Fruit fly (Drosophila melanogaster) whole organism, wandering third instar larva: ENCODE results near the gene CG33784.
A peak's percentile ranks its signal among the peaks of the same experiment; 100 is the strongest.

Experiments
- Abd-B ChIP-seq: fragments of >200 bp; optimal IDR thresholded peaks from 2 replicates; lab custom pipeline; 2017; ENCODE audit warnings: missing biosample characterization, missing genetic modification characterization
- CG32264 ChIP-seq: fragments of 200-800 bp; sonication (Bioruptor generic); optimal IDR thresholded peaks from 2 replicates; lab custom pipeline; 2016; ENCODE audit warnings: missing biosample characterization, missing genetic modification characterization
- CrebA ChIP-seq: fragments of 200-800 bp; sonication (Bioruptor generic); optimal IDR thresholded peaks from 2 replicates; lab custom pipeline; 2016; ENCODE audit warnings: missing biosample characterization, mild to moderate bottlenecking, missing genetic modification characterization, borderline replicate concordance
- Dfd ChIP-seq: fragments of >200 bp; optimal IDR thresholded peaks from 2 replicates; lab custom pipeline; 2017; ENCODE audit warnings: missing biosample characterization, missing genetic modification characterization
- HLH106 ChIP-seq: fragments of 200-800 bp; optimal IDR thresholded peaks from 3 replicates; lab custom pipeline; 2019; ENCODE audit warnings: missing biosample characterization, mild to moderate bottlenecking, missing genetic modification characterization, moderate library complexity
- Hnf4 ChIP-seq: fragments of 200-800 bp; sonication (Bioruptor generic); optimal IDR thresholded peaks from 2 replicates; lab custom pipeline; 2016; ENCODE audit warnings: missing biosample characterization, mild to moderate bottlenecking, missing genetic modification characterization
- Hr78 ChIP-seq: fragments of >200 bp; optimal IDR thresholded peaks from 2 replicates; lab custom pipeline; 2017; ENCODE audit warnings: missing biosample characterization, missing genetic modification characterization
- Hr83 ChIP-seq: fragments of 200-300 bp; sonication (Bioruptor generic); optimal IDR thresholded peaks from 2 replicates; lab custom pipeline; 2016; ENCODE audit warnings: missing biosample characterization, mild to moderate bottlenecking, missing genetic modification characterization, moderate library complexity; ENCODE audit not compliant: poor library complexity, severe bottlenecking
- Jra ChIP-seq: sonication (Bioruptor generic); optimal IDR thresholded peaks from 2 replicates; lab custom pipeline; 2016; ENCODE audit warnings: missing biosample characterization, missing genetic modification characterization
- Mio ChIP-seq: sonication (Bioruptor generic); optimal IDR thresholded peaks from 2 replicates; lab custom pipeline; 2016; ENCODE audit warnings: missing biosample characterization, missing genetic modification characterization
- Myc ChIP-seq: fragments of >200 bp; optimal IDR thresholded peaks from 2 replicates; lab custom pipeline; 2017
- OdsH ChIP-seq: fragments of 200-800 bp; sonication (Bioruptor generic); optimal IDR thresholded peaks from 2 replicates; lab custom pipeline; 2016; ENCODE audit warnings: missing biosample characterization, mild to moderate bottlenecking, missing genetic modification characterization
- Sp1 ChIP-seq: fragments of 200-800 bp; sonication (Bioruptor generic); optimal IDR thresholded peaks from 3 replicates; lab custom pipeline; 2019; ENCODE audit warnings: missing biosample characterization, mild to moderate bottlenecking, missing genetic modification characterization, moderate library complexity
- Vsx2 ChIP-seq: fragments of 200-300, 225-300 bp; sonication (Bioruptor generic); optimal IDR thresholded peaks from 2 replicates; lab custom pipeline; 2018; ENCODE audit warnings: missing biosample characterization, missing genetic modification characterization; ENCODE audit not compliant: partially characterized antibody
- br ChIP-seq: fragments of 200-800 bp; sonication (Bioruptor generic); optimal IDR thresholded peaks from 2 replicates; lab custom pipeline; 2016; ENCODE audit warnings: missing biosample characterization, missing genetic modification characterization
- brk ChIP-seq: fragments of 200-800 bp; sonication (Bioruptor generic); optimal IDR thresholded peaks from 2 replicates; lab custom pipeline; 2016; ENCODE audit warnings: missing biosample characterization, mild to moderate bottlenecking, missing genetic modification characterization
- dl ChIP-seq, 2 experiments: fragments of 175-275, 200-275 bp in 1 of 2; fragments of 200-275 bp in 1 of 2; sonication (Bioruptor generic); optimal IDR thresholded peaks; lab custom pipeline; 2018; ENCODE audit warnings: mild to moderate bottlenecking in 2 of 2, missing biosample characterization in 2 of 2, missing genetic modification characterization in 2 of 2, moderate library complexity in 2 of 2; ENCODE audit not compliant: partially characterized antibody in 2 of 2, insufficient read depth in 1 of 2
- dsf ChIP-seq: sonication (Bioruptor generic); optimal IDR thresholded peaks from 2 replicates; lab custom pipeline; 2016; ENCODE audit warnings: missing biosample characterization, missing genetic modification characterization, borderline replicate concordance
- foxo ChIP-seq, 2 experiments: fragments of 200-800 bp; sonication (Bioruptor generic); optimal IDR thresholded peaks; 2 replicates in 1 of 2; 3 replicates in 1 of 2; lab custom pipeline; 2016 to 2017; ENCODE audit warnings: missing biosample characterization in 2 of 2, missing genetic modification characterization in 2 of 2
- h ChIP-seq: fragments of 200-800 bp; sonication (Bioruptor generic); optimal IDR thresholded peaks from 3 replicates; lab custom pipeline; 2016; ENCODE audit warnings: missing biosample characterization, mild to moderate bottlenecking, missing genetic modification characterization
- pan ChIP-seq: fragments of >200 bp; optimal IDR thresholded peaks from 2 replicates; lab custom pipeline; 2017
- rgr ChIP-seq: fragments of 200-800 bp; sonication (Bioruptor generic); optimal IDR thresholded peaks from 3 replicates; lab custom pipeline; 2016; ENCODE audit warnings: missing biosample characterization, mild to moderate bottlenecking, missing genetic modification characterization
- sage ChIP-seq: fragments of 200-800 bp; sonication (Bioruptor generic); optimal IDR thresholded peaks from 2 replicates; lab custom pipeline; 2016; ENCODE audit warnings: missing biosample characterization, mild to moderate bottlenecking, missing genetic modification characterization
- sv ChIP-seq: fragments of 200-800 bp; sonication (Bioruptor generic); optimal IDR thresholded peaks from 3 replicates; lab custom pipeline; 2016; ENCODE audit warnings: missing biosample characterization, missing genetic modification characterization
- tai ChIP-seq: sonication (Bioruptor generic); optimal IDR thresholded peaks from 2 replicates; lab custom pipeline; 2016; ENCODE audit warnings: missing biosample characterization, missing genetic modification characterization

CG33784 gene

DNA sequence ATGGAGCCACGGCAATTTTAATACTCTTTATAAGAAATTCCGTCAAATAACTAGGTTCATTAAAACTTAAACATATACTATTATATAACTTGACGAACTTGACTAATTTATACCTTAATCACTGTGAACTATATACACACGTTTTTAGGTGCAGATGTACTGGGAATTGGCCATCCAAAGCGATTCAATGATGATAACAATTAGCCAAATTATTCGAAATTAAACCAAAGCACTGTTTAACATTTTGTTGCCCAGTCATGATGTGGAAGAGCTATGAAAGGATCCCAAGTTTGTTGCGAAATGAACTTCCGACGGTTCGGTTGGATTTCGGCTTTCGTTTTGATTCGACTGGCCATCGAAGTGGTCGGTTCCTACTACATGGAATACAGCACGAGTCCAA is 5.4 kb upstream of the CG33784 start, which contains the start of gene CG33630:
TSS of gene CG33630 (plus strand) at position 301 of the 400 bp plus-strand sequence.
- no peak for TF ChIP-seq sv (GFP tag; lab: Kevin White, UChicago)
- no peak for TF ChIP-seq brk (GFP tag; lab: Kevin White, UChicago)
- TF ChIP-seq OdsH = no peak
- no peak for TF ChIP-seq Jra (GFP tag; lab: Kevin White, UChicago)
- no peak for TF ChIP-seq Sp1 (GFP tag; lab: Kevin White, UChicago)

DNA sequence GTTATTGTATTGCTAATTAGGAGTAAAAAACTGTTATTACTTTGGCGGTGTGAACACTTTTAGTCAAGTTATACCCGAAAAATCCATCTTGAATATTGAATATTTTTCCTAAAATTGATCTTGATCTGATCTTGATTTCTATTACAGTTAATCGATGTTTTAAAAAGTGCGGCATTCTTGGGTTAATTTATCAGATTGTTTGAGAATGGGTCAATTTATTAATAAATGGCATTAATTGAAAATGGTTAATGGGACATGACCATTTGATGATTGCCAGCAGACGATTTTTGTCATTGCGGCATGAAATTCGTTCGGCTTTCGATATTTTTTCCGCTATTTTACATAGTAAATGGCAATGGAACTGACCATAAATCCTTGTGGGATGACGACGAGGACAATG is 4.0 kb upstream of the CG33784 start, which contains the start of gene CG33631:
TSS of gene CG33631 (plus strand) at position 301 of the 400 bp plus-strand sequence.
- no peak for TF ChIP-seq tai (GFP tag; lab: Kevin White, UChicago)
- TF ChIP-seq Dfd (GFP tag; lab: Kevin White, UChicago) = no peak
- no peak for TF ChIP-seq HLH106 (tag; lab: Kevin White, UChicago)
- TF ChIP-seq Vsx2 (GFP tag; lab: Kevin White, UChicago) = no peak
- TF ChIP-seq dsf (GFP tag; lab: Kevin White, UChicago) = no peak
- no peak for TF ChIP-seq Hr83 (GFP tag; lab: Kevin White, UChicago)
- no peak for TF ChIP-seq foxo (GFP tag; optimal IDR thresholded peaks at IDR 0.05; lab: Kevin White, UChicago)

DNA sequence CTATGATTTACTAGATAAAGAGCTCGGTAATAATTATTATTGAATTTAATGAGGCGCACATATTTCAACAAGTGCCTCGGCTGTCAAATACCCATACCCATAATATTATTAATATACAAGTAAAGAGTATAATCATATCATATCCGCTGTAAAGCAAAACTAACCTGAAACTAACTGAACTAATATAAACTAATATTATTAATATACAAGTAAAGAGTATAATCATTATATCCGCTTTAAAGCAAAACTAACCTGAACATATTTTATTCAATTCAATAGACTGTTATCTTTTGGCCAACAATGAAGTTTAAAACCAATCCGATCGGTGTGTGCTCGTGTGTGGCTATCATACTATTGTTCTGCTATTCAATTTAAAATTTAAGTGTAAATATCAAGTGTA is 1.2 kb upstream of the CG33784 start, which contains the start of gene CG33783:
TSS of gene CG33783 (plus strand) at position 301 of the 400 bp plus-strand sequence.
- TF ChIP-seq sv (GFP tag; lab: Kevin White, UChicago) (no peak), dl (GFP tag; optimal IDR thresholded peaks at IDR 0.05; lab: Kevin White, UChicago; ENCODE audit: insufficient read depth in 1 of 2, partially characterized antibody in 2 of 2) (no peak), Vsx2 (GFP tag; lab: Kevin White, UChicago) (no peak), Hr78 (no peak), OdsH (no peak), Myc (lab: Kevin White, UChicago) (no peak), h (GFP tag; lab: Kevin White, UChicago) (no peak), Mio (GFP tag; lab: Kevin White, UChicago) (no peak), pan (no peak), sage (GFP tag; lab: Kevin White, UChicago) (no peak), br (GFP tag; lab: Kevin White, UChicago) (no peak), CrebA (GFP tag; lab: Kevin White, UChicago) (no peak), HLH106 (tag; lab: Kevin White, UChicago) (no peak)

DNA sequence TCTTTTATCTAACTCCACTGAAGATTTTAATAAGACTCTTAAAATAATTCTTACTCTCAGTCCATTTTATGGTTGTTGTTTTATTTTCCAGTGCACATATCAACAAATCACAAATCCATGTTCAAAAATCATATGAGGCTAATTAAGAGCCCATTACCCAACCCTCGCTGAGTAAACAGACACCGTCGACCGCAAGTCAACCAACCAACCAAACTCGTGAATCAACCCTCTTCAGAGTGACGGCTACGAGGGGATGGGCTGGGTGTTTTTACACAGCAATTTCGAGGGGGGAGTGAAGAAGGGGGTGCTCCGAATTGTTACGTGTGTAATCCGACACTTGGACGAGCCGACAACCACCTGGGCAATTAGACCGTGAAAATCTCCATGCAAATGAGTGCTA is 1.1 kb downstream of the CG33784 start:
- TF ChIP-seq Mio (GFP tag; lab: Kevin White, UChicago) (no peak), Vsx2 (GFP tag; lab: Kevin White, UChicago) (peak; percentile 92)
- TF ChIP-seq, all 38 proteins: peak for 1

DNA sequence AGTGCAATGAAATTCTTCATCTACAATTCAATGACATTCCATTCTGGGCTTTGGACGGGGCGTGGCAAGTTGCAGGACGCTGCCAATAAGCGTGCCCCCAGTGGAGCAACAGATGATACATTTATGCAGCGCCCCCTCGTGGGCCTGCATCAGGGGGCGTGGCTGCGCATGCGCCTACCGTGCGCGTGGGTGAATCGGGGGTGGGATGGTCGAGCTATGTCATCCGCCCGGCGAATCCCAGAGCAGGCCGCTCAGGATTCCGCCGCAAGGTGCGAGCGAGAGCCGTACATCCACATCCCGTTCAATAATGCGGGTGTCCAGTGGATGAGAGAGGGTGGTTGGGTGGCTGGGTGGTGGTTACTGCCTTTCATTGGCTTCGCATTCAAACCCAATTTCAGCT is 2.5 kb downstream of the CG33784 start:
- TF ChIP-seq Abd-B (GFP tag; lab: Kevin White, UChicago) (no peak), dl (GFP tag; optimal IDR thresholded peaks at IDR 0.05; lab: Kevin White, UChicago; ENCODE audit: insufficient read depth in 1 of 2, partially characterized antibody in 2 of 2) (peak in 1 of 2 experiments; percentile 13)

DNA sequence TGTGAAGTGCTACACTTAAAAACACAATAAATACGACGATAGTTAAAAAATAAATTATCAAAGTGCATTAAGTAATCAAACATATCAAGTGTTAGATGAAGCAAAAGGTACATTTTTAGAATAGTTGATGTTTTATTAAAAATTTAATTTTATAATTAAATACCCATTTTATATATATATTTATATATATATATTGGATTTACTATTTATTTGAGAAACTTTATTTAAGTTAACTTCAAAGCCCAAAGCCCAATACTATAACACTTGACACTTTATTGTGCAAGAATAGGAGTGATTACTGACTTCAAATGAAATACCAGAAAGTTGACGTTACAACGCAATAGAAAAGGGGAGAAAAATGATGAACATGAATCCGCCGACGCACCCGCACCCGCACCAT is 3.1 kb downstream of the CG33784 start, which contains the start of gene nerfin-2:
TSS of gene nerfin-2 (plus strand) at position 301 of the 400 bp plus-strand sequence.
- TF ChIP-seq Dfd (GFP tag; lab: Kevin White, UChicago) (peak; percentile 25), OdsH (no peak)

DNA sequence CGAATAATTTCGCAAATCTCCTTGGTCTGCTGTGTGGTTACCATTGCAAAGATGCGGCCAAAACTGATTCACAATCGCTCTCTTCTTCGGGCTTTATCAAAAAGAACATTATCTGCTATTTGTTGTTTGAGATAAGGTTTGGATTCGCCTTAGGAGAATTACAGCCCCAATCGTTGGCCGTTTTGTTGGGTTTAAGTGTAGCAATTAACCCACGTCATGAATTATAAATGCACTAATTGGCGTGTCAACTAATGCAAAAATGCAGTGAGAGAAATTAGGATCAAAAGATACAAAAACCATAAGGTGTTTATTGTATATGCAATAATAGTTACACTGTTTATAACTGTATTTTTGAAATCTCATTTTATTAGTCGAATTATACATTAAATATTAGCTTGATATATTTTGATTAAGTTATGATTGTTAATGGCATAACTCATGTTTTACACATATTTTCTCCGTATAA is 7.7 kb downstream of the CG33784 start, which contains the start of gene Alp13:
TSS of gene Alp13 (minus strand) at position 51 of the 466 bp plus-strand sequence.
- TF ChIP-seq rgr (GFP tag; lab: Kevin White, UChicago) (no peak), Sp1 (GFP tag; lab: Kevin White, UChicago) (no peak), CG32264 (GFP tag; lab: Kevin White, UChicago) (no peak), Hnf4 (GFP tag; lab: Kevin White, UChicago) (no peak), Hr78 (no peak), foxo (GFP tag; optimal IDR thresholded peaks at IDR 0.05; lab: Kevin White, UChicago) (no peak), Dfd (GFP tag; lab: Kevin White, UChicago) (no peak), Jra (GFP tag; lab: Kevin White, UChicago) (no peak), dsf (GFP tag; lab: Kevin White, UChicago) (no peak), Mio (GFP tag; lab: Kevin White, UChicago) (no peak)
